Worm (Caenorhabditis elegans): ENCODE data around the gene tftc-1.
A peak's percentile ranks its signal among the peaks of the same experiment; 100 is the strongest.

The tftc-1 gene

ce11 chrIV:2315545-2315995, 33.5 kb upstream of the tftc-1 start, which contains the start of gene vha-3:
Gene vha-3 (minus strand): TSS chrIV:2315945.
- no peak for TF ChIP-seq nhr-76 (tag; optimal IDR thresholded peaks at IDR 0.05)
- no peak for TF ChIP-seq spr-1 (tag; optimal IDR thresholded peaks at IDR 0.05)
- peak; percentile 62 for TF ChIP-seq aha-1 (tag)
- TF ChIP-seq saeg-2 (GFP tag; IDR thresholded peaks at IDR 0.05) = no peak
- no peak for TF ChIP-seq nhr-237 (tag; optimal IDR thresholded peaks at IDR 0.05)
- no peak for TF ChIP-seq daf-19 (GFP tag; conservative IDR thresholded peaks at IDR 0.05)
- TF ChIP-seq set-16 (GFP tag; IDR thresholded peaks at IDR 0.05) = peak; percentile 46; the same call in 1 of the 2 replicates
- TF ChIP-seq gei-8 (GFP tag; optimal IDR thresholded peaks at IDR 0.05) = peak; percentile 8
- TF ChIP-seq T20F7.1 (GFP tag; optimal IDR thresholded peaks at IDR 0.05) = no peak
- no peak for TF ChIP-seq jun-1 (tag; optimal IDR thresholded peaks at IDR 0.05)
- no peak for TF ChIP-seq Y48G9A.11 (GFP tag; IDR thresholded peaks at IDR 0.05)
- TF ChIP-seq lim-7 (GFP tag; IDR thresholded peaks at IDR 0.05) = no peak
- no peak for TF ChIP-seq aly-2 (tag; optimal IDR thresholded peaks at IDR 0.05)
- no peak for TF ChIP-seq lin-13 (GFP tag; optimal IDR thresholded peaks at IDR 0.05)
- no peak for TF ChIP-seq nhr-10 (tag; optimal IDR thresholded peaks at IDR 0.05)
- TF ChIP-seq spr-3 (GFP tag; optimal IDR thresholded peaks at IDR 0.05) = peak; percentile 42
- 0 out of 2 replicates have a peak, but pooled peaks have one; percentile 45 for TF ChIP-seq D1046.2 (GFP tag; IDR thresholded peaks at IDR 0.05)
- TF ChIP-seq dve-1 (tag; optimal IDR thresholded peaks at IDR 0.05; ENCODE audit: insufficient read depth) = no peak
- no peak for TF ChIP-seq nhr-41 (GFP tag; IDR thresholded peaks at IDR 0.05)
- TF ChIP-seq sdz-12 (GFP tag; optimal IDR thresholded peaks at IDR 0.05) = no peak
- no peak for TF ChIP-seq skn-1 (tag; optimal IDR thresholded peaks at IDR 0.05)
- TF ChIP-seq F26F4.8 (GFP tag; conservative IDR thresholded peaks at IDR 0.05) = no peak
- TF ChIP-seq nhr-42 (GFP tag; IDR thresholded peaks at IDR 0.05) = no peak
- TF ChIP-seq pha-4 (GFP tag; IDR thresholded peaks at IDR 0.05) = no peak
- no peak for TF ChIP-seq pha-4 (tag; optimal IDR thresholded peaks at IDR 0.05)
- no peak for TF ChIP-seq tag-97 (GFP tag; IDR thresholded peaks at IDR 0.05)
- no peak for TF ChIP-seq hlh-11 (tag; optimal IDR thresholded peaks at IDR 0.05)
- TF ChIP-seq mes-2 (tag; optimal IDR thresholded peaks at IDR 0.05; ENCODE audit: poor library complexity, severe bottlenecking) = no peak
- TF ChIP-seq nhr-25 (tag; optimal IDR thresholded peaks at IDR 0.05; ENCODE audit: borderline replicate concordance, insufficient read depth) = no peak
- TF ChIP-seq egl-43 (GFP tag; IDR thresholded peaks at IDR 0.05) = peak; percentile 59; the same call in 1 of the 2 replicates
- no peak for TF ChIP-seq unc-62 (GFP tag; optimal IDR thresholded peaks at IDR 0.05 in 1 of 2)
- no peak for TF ChIP-seq unc-62 (tag; optimal IDR thresholded peaks at IDR 0.05)
- no peak for TF ChIP-seq Y5F2A.4 (GFP tag; optimal IDR thresholded peaks at IDR 0.05)
- no peak for TF ChIP-seq unc-39 (tag; optimal IDR thresholded peaks at IDR 0.05)
- no peak for TF ChIP-seq hlh-30 (tag; optimal IDR thresholded peaks at IDR 0.05; ENCODE audit: insufficient read depth)
- TF ChIP-seq zip-2 (tag; optimal IDR thresholded peaks at IDR 0.05) = no peak
- no peak for TF ChIP-seq nhr-48 (tag; optimal IDR thresholded peaks at IDR 0.05)
- no peak for TF ChIP-seq ces-1 (GFP tag; optimal IDR thresholded peaks at IDR 0.05)

- TF ChIP-seq unc-62 (GFP tag; optimal IDR thresholded peaks at IDR 0.05 in 1 of 2) = peak in 1 of 2 experiments; percentile 62
- no peak for TF ChIP-seq unc-62 (tag; optimal IDR thresholded peaks at IDR 0.05)
- TF ChIP-seq dmd-6 (GFP tag; IDR thresholded peaks at IDR 0.05) = no peak
Measured at ce11 chrIV:2316273-2316672, 32.8 kb upstream of the tftc-1 start, which contains the start of gene Y38F2AL.12. Gene Y38F2AL.12 (plus strand): TSS chrIV:2316573.

DNA sequence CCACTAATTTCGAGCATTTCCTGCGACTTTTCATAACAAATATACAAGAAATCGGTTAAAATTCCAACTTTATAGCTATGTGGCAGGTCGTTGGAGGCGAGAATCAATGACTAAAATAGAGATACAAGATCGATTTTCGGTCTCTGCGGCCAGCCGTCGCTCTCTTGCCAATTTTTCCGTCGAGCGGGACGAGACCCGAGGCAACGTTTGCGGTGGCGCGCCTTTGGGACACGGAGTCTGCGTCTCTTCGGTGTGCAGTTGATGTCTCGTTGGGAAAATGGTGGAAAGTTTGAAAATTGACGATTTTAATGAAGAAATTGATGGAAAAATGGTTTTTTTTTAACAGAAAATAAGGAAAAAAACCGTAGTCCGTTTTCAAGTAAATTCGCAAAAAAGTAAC, 32.3 kb upstream of the tftc-1 start:
- TF ChIP-seq mes-2 (tag; optimal IDR thresholded peaks at IDR 0.05; ENCODE audit: poor library complexity, severe bottlenecking) = peak; percentile 53
- TF ChIP-seq Y48G9A.11 (GFP tag; IDR thresholded peaks at IDR 0.05) = 0 out of 2 replicates have a peak, but pooled peaks have one; percentile 36
- 0 out of 2 replicates have a peak, but pooled peaks have one; percentile 38 for TF ChIP-seq mdt-29 (GFP tag; IDR thresholded peaks at IDR 0.05)
- TF ChIP-seq unc-130 (GFP tag; optimal IDR thresholded peaks at IDR 0.05) = no peak
- TF ChIP-seq dpl-1 (GFP tag; optimal IDR thresholded peaks at IDR 0.05) = peak; percentile 73
- TF ChIP-seq hlh-11 (tag; optimal IDR thresholded peaks at IDR 0.05) = peak; percentile 85
- TF ChIP-seq arid-1 (GFP tag; conservative IDR thresholded peaks at IDR 0.05) = peak; percentile 70; the same call in 1 of the 2 replicates
- TF ChIP-seq nhr-10 (tag; optimal IDR thresholded peaks at IDR 0.05) = peak; percentile 22
- TF ChIP-seq T20F7.1 (GFP tag; optimal IDR thresholded peaks at IDR 0.05) = peak; percentile 43
- peak; percentile 66 for TF ChIP-seq nhr-77 (tag; optimal IDR thresholded peaks at IDR 0.05)
- peak; percentile 46 for TF ChIP-seq rbr-2 (tag; optimal IDR thresholded peaks at IDR 0.05)
- peak; percentile 89 for TF ChIP-seq pqm-1 (tag; optimal IDR thresholded peaks at IDR 0.05)
- TF ChIP-seq nhr-28 (tag; optimal IDR thresholded peaks at IDR 0.05) = peak; percentile 88
- no peak for TF ChIP-seq F37D6.2 (tag; optimal IDR thresholded peaks at IDR 0.05)
- peak; percentile 84 for TF ChIP-seq hmg-1.1 (GFP tag; IDR thresholded peaks at IDR 0.05)
- peak in 1 of 2 experiments; percentile 27 for TF ChIP-seq hif-1 (tag; optimal IDR thresholded peaks at IDR 0.05)

All from whole organism, L4 larva.